Fruit fly (Drosophila melanogaster): ENCODE data around the gene CG17127.

CG17127 gene

DNA sequence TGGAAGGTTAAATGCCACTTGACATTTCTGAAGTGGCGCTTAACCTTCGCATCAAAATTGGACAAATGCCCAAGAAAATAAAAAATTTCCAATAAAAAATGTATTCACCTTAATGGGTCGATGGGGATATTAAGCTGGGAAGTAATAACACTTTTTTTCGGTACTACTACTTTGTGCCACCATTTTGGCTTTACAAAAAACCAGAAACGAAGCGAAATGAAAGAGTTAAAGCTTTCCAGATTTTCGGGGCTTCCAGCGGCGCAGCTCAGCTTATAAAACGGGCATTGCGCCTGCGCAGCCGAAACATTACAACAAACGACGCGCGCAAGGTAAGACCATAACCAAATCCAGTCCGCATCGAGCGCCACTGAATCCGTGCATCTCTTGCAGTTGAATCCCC lies at the start of gene CG17127:
TSS of gene CG17127 (plus strand) at position 301 of the 400 bp plus-strand sequence.
- no peak for TF ChIP-seq CG8478 (optimal IDR thresholded peaks at IDR 0.05)

- TF ChIP-seq CG8478 (optimal IDR thresholded peaks at IDR 0.05) (no peak), CTCF (optimal IDR thresholded peaks at IDR 0.05) (no peak)
These were observed 49.1 kb upstream of the CG17127 start for dm6 chr2L:10721535-10721934.

dm6 chr2L:10723903-10724302 lies 46.8 kb upstream of the CG17127 start, which contains the start of gene CG6431:
Gene CG6431 (plus strand): TSS chr2L:10724203.
- no peak for TF ChIP-seq CG8478 (optimal IDR thresholded peaks at IDR 0.05)
- no peak for TF ChIP-seq CTCF (optimal IDR thresholded peaks at IDR 0.05)

dm6 chr2L:10728751-10729150 lies 41.9 kb upstream of the CG17127 start, which contains the start of gene CG6443:
Gene CG6443 (plus strand): TSS chr2L:10728978.
- TF ChIP-seq CG8478 (optimal IDR thresholded peaks at IDR 0.05) = no peak

- no peak for TF ChIP-seq CG8478 (optimal IDR thresholded peaks at IDR 0.05)
- TF ChIP-seq CTCF (optimal IDR thresholded peaks at IDR 0.05) = no peak
These were observed 40.7 kb upstream of the CG17127 start, which contains the start of gene CG17118 for dm6 chr2L:10729955-10730354. Gene CG17118 (plus strand): TSS chr2L:10730255.

dm6 chr2L:10732343-10732808 lies 38.3 kb upstream of the CG17127 start, which contains the start of the genes EMC3 and Dpy-30L1:
Gene EMC3 (minus strand): TSS chr2L:10732423.
Gene Dpy-30L1 (plus strand): TSS chr2L:10732653.
- TF ChIP-seq CTCF (optimal IDR thresholded peaks at IDR 0.05) (no peak), CG8478 (optimal IDR thresholded peaks at IDR 0.05) (no peak)

DNA sequence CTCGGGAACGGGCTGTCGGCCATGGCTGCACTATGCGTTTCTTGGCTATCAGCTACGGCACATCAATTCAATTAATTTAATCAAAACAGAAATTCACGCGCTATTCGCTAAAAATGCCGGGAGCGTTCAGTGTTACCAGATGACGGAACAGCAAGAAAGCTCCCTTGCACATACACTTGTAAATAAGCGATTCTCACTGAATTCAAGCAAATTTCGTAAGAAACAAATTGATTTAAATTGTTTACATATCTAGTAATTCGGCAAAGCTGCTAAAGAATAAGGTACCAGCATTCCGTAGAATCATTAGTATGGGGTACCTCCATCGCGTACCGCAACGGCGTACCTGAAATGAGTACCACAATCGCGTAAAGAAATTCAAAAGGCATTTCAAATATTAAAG lies 34.7 kb upstream of the CG17127 start, which contains the start of gene Nup107:
TSS of gene Nup107 (minus strand) at position 149 of the 400 bp plus-strand sequence.
- no peak for TF ChIP-seq CTCF (optimal IDR thresholded peaks at IDR 0.05)

dm6 chr2L:10736993-10737756 lies 33.5 kb upstream of the CG17127 start, which contains the start of the genes Vha16-5 and CG12299:
Gene Vha16-5 (minus strand): TSS chr2L:10737043.
Gene CG12299 (plus strand): TSS chr2L:10737345.
- TF ChIP-seq CTCF (optimal IDR thresholded peaks at IDR 0.05) = no peak
- TF ChIP-seq CG8478 (optimal IDR thresholded peaks at IDR 0.05) = no peak

- no peak for TF ChIP-seq CG8478 (optimal IDR thresholded peaks at IDR 0.05)
- TF ChIP-seq CTCF (optimal IDR thresholded peaks at IDR 0.05) = no peak
These were observed 27.0 kb upstream of the CG17127 start, which contains the start of gene CG6729 for dm6 chr2L:10743714-10744113. Gene CG6729 (minus strand): TSS chr2L:10743935.

DNA sequence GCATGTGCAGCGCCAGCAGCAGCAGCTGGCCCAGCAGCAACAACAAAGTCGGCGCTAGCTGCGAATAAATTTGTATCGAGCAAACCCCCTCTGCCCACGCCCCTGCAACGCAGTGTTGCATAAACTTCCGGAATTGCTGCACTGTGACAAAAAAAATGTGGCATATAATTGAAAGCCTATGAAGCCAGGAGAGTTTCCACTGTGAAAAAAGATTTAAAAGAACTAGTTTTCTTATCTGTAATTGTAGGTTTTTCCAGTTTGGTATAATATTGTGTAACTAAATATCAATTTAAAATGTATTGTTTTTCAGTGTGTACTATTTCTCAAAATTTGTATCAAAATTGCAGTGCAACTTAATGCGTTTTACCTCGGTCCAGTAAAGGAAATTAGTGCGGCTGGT lies 22.4 kb upstream of the CG17127 start:
- TF ChIP-seq CTCF (optimal IDR thresholded peaks at IDR 0.05) = no peak
- TF ChIP-seq CG8478 (optimal IDR thresholded peaks at IDR 0.05) = no peak

DNA sequence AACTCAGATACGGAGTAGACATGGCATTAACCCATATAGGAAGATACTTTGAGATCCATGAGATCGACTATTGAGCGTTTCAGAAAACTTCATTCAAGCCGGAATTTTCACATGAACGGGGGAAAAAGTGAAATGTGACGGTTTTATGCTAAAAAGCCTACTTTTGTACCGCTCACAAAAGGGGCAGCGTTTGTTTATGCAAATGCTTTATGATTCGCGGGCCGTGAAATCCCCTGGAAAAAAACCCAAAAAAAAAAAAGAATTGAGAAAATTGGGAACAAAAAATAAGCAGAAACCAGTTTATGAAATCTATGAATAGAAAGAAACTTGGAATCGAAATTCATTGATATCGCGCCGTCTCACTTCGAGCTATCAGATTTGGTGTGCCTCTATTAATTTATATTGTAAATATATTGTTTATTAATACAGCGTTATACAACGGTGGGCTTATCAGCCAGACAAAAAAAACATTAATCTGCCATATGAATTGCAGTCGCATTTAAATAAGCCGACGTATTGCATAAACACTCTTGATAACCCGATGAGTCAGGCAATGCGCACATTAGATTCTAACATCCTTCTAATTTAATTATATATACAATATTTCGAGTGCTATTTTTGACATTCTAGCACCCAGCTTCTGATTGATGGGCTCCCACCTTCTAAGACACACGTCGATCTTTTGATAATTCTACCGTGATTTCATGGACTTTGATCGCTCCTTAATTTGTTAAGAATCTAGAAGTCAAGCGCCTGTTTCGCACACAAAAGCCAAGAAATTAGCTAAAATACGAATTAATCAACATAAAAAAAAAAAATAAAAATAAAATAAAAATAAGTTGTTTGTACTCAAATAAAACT lies 20.8 kb upstream of the CG17127 start:
- TF ChIP-seq CTCF (optimal IDR thresholded peaks at IDR 0.05) (no peak), CG8478 (optimal IDR thresholded peaks at IDR 0.05) (no peak)

DNA sequence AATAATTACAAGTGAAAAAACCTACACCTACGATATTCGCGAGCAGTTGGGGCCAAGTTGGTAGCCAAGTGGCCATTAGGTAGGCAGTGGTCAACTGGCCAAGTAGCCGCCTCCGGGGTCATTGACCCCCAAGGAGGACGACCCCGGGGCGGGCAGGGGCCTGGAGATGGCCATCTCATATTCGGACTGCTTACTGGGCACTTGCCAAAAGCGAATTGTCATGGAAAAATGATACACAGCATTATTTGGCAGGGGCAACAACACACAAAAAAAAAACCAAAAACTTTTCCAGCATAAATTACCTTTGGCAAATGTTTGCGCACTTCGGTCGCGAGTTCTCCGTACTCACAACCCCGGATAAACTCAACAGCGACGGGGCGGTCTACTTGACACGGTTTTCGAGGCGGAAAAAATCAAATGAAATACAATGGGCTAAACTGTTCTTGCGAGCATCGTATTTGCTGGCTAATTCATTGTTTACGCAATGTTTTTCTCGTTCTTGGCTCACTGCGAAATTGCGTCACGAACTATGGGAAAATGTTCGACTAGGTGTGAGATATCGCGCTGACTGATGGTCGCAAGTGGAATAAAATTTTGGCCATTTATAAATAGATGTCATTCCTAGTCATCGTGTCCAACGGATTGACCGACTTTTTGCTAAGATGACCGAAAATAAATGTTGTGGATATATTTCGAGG lies 19.6 kb upstream of the CG17127 start:
- TF ChIP-seq CG8478 (optimal IDR thresholded peaks at IDR 0.05) = no peak
- TF ChIP-seq CTCF (optimal IDR thresholded peaks at IDR 0.05) = no peak

dm6 chr2L:10751879-10752620 lies 18.6 kb upstream of the CG17127 start:
- no peak for TF ChIP-seq CG8478 (optimal IDR thresholded peaks at IDR 0.05)
- no peak for TF ChIP-seq CTCF (optimal IDR thresholded peaks at IDR 0.05)

dm6 chr2L:10752668-10753067 lies 18.0 kb upstream of the CG17127 start:
- TF ChIP-seq CG8478 (optimal IDR thresholded peaks at IDR 0.05) (no peak), CTCF (optimal IDR thresholded peaks at IDR 0.05) (no peak)
